Worm (Caenorhabditis elegans): ENCODE data around the gene F59D12.3.

- TF ChIP-seq ztf-23 (GFP tag; IDR thresholded peaks at IDR 0.05) (no peak), ztf-29 (GFP tag; IDR thresholded peaks at IDR 0.05) (no peak), tab-1 (GFP tag; IDR thresholded peaks at IDR 0.05) (no peak), klf-2 (GFP tag; conservative IDR thresholded peaks at IDR 0.05) (no peak), T22C8.4 (GFP tag; IDR thresholded peaks at IDR 0.05) (no peak), flt-1 (GFP tag; IDR thresholded peaks at IDR 0.05) (no peak), cog-1 (tag; optimal IDR thresholded peaks at IDR 0.05) (no peak), ref-1 (GFP tag; conservative IDR thresholded peaks at IDR 0.05) (no peak), med-1 (GFP tag; optimal IDR thresholded peaks at IDR 0.05; ENCODE audit: insufficient read depth) (no peak)
These were observed 4.9 kb upstream of the F59D12.3 start for ce11 chrX:15655623-15656022.

All from whole organism, midembryonic.